Fruit fly (Drosophila melanogaster): Measurements from ENCODE around the gene TfIIA-L.
A peak's percentile ranks its signal among the peaks of the same experiment; 100 is the strongest.

Gene TfIIA-L

dm6 chr3R:27246264-27246663, 4.6 kb upstream of the TfIIA-L start (continued):
- TF ChIP-seq CG10267 (tag; optimal IDR thresholded peaks at IDR 0.05): peak; percentile 87
- TF ChIP-seq CG30403 (GFP tag; optimal IDR thresholded peaks at IDR 0.05): peak; percentile 77
- TF ChIP-seq vvl (GFP tag; IDR thresholded peaks at IDR 0.05): peak; percentile 86
- peak; percentile 7 for TF ChIP-seq CG13894 (tag; optimal IDR thresholded peaks at IDR 0.05)
- TF ChIP-seq CG9797 (GFP tag; optimal IDR thresholded peaks at IDR 0.05): no peak
- TF ChIP-seq kah (GFP tag; optimal IDR thresholded peaks at IDR 0.05): peak; percentile 74
- peak; percentile 69 for TF ChIP-seq HLH3B (GFP tag; IDR thresholded peaks at IDR 0.05)
- TF ChIP-seq CG6765 (GFP tag; optimal IDR thresholded peaks at IDR 0.05): peak; percentile 55
- no peak for TF ChIP-seq Bteb2 (GFP tag; optimal IDR thresholded peaks at IDR 0.05)
- no peak for TF ChIP-seq yki (optimal IDR thresholded peaks at IDR 0.05)
- TF ChIP-seq Tbp (GFP tag; optimal IDR thresholded peaks at IDR 0.05): no peak
- no peak for TF ChIP-seq CG17612 (GFP tag; IDR thresholded peaks at IDR 0.05)
- TF ChIP-seq Dll (GFP tag; IDR thresholded peaks at IDR 0.05; ENCODE audit: partially characterized antibody): no peak
- TF ChIP-seq crc (GFP tag; optimal IDR thresholded peaks at IDR 0.05): no peak
- no peak for TF ChIP-seq CG31224 (GFP tag; IDR thresholded peaks at IDR 0.05)
- TF ChIP-seq ab (GFP tag; optimal IDR thresholded peaks at IDR 0.05): no peak
- TF ChIP-seq ac (GFP tag; optimal IDR thresholded peaks at IDR 0.05): peak; percentile 5
- TF ChIP-seq shn (GFP tag; optimal IDR thresholded peaks at IDR 0.05): no peak
- TF ChIP-seq CG15011 (GFP tag; optimal IDR thresholded peaks at IDR 0.05): peak; percentile 71
- TF ChIP-seq CG15269 (tag; optimal IDR thresholded peaks at IDR 0.05): peak; percentile 91
- peak; percentile 33 for TF ChIP-seq Dek (tag; optimal IDR thresholded peaks at IDR 0.05)
- no peak for TF ChIP-seq CG10274 (GFP tag; optimal IDR thresholded peaks at IDR 0.05)
- TF ChIP-seq Xrp1 (GFP tag; IDR thresholded peaks at IDR 0.05): peak; percentile 79
- TF ChIP-seq BEAF-32 (GFP tag; optimal IDR thresholded peaks at IDR 0.05): no peak
- TF ChIP-seq wdn (GFP tag; IDR thresholded peaks at IDR 0.05): no peak
- TF ChIP-seq tin (GFP tag; optimal IDR thresholded peaks at IDR 0.05): peak; percentile 61
- TF ChIP-seq unc-4 (GFP tag; IDR thresholded peaks at IDR 0.05; ENCODE audit: partially characterized antibody): no peak
- TF ChIP-seq CG17829 (tag; optimal IDR thresholded peaks at IDR 0.05): peak; percentile 93
- TF ChIP-seq Lim3 (GFP tag; IDR thresholded peaks at IDR 0.05): no peak
- no peak for TF ChIP-seq cg (GFP tag; optimal IDR thresholded peaks at IDR 0.05)
- no peak for TF ChIP-seq Mrtf (GFP tag; IDR thresholded peaks at IDR 0.05)
- no peak for TF ChIP-seq CG9609 (GFP tag; optimal IDR thresholded peaks at IDR 0.05)
- TF ChIP-seq jumu (GFP tag; optimal IDR thresholded peaks at IDR 0.05): no peak
- no peak for TF ChIP-seq so (GFP tag; IDR thresholded peaks at IDR 0.05)
- TF ChIP-seq ttk (GFP tag; IDR thresholded peaks at IDR 0.05): peak; percentile 52; the same call in 1 of the 2 replicates
- TF ChIP-seq cato (GFP tag; optimal IDR thresholded peaks at IDR 0.05; ENCODE audit: borderline replicate concordance): peak; percentile 41
- TF ChIP-seq Spps (tag; optimal IDR thresholded peaks at IDR 0.05): peak; percentile 76
- peak; percentile 71 for TF ChIP-seq Nf-YB (GFP tag; optimal IDR thresholded peaks at IDR 0.05)
- TF ChIP-seq ato (GFP tag; IDR thresholded peaks at IDR 0.05; ENCODE audit: partially characterized antibody): no peak
- peak; percentile 69 for TF ChIP-seq ind (GFP tag; optimal IDR thresholded peaks at IDR 0.05)
- TF ChIP-seq Bgb (GFP tag; IDR thresholded peaks at IDR 0.05; ENCODE audit: partially characterized antibody): no peak
- no peak for TF ChIP-seq mld (GFP tag; IDR thresholded peaks at IDR 0.05; ENCODE audit: partially characterized antibody)
- no peak for TF ChIP-seq chn (GFP tag; optimal IDR thresholded peaks at IDR 0.05)
- no peak for TF ChIP-seq lov (optimal IDR thresholded peaks at IDR 0.05)
- TF ChIP-seq lov (GFP tag; IDR thresholded peaks at IDR 0.05): no peak
- no peak for TF ChIP-seq trh (GFP tag; optimal IDR thresholded peaks at IDR 0.05)
- no peak for TF ChIP-seq Optix (GFP tag; IDR thresholded peaks at IDR 0.05)
- TF ChIP-seq CG7271 (tag; optimal IDR thresholded peaks at IDR 0.05): peak; percentile 24
- TF ChIP-seq CoRest (tag; optimal IDR thresholded peaks at IDR 0.05): peak; percentile 92
- TF ChIP-seq CG1792 (GFP tag; optimal IDR thresholded peaks at IDR 0.05): no peak
- TF ChIP-seq CG15696 (tag; optimal IDR thresholded peaks at IDR 0.05): peak; percentile 77
- TF ChIP-seq toy (GFP tag; IDR thresholded peaks at IDR 0.05): no peak

All from whole organism, embryonic.